Worm (Caenorhabditis elegans): ENCODE data around the gene ubc-7.
A peak's percentile ranks its signal among the peaks of the same experiment; 100 is the strongest.

ubc-7 gene

DNA sequence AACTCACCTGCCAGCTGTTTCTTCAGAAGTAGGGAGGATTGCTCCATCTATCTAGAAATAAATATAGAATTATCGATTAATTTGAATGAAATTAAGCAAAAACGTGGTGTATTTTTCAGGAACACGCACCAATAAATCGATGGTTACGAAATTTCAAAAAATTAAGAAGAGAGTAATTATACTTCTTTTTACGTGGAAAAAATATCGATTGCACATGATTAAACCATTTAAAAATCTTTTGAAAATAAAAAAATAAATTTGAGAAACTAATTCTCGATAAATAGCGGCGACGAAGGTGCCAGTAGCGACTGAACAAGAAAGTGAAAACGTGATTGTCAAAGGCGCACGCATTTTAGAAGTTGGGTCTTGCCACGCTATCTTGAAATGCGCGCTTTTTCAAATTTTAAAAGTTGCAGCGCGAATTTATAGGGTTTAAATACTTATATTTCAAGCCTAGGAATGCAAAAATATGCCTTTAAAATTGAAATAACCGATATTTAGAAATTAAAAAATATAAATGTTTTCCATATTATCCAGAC lies at the start of gene ubc-7:
TSS of gene ubc-7 (minus strand) at position 51 of the 539 bp plus-strand sequence.
- TF ChIP-seq nhr-12 (tag; optimal IDR thresholded peaks at IDR 0.05), result no peak
- TF ChIP-seq ceh-82 (tag; optimal IDR thresholded peaks at IDR 0.05), result peak; percentile 57
- TF ChIP-seq fkh-10 (GFP tag; optimal IDR thresholded peaks at IDR 0.05), result no peak
- no peak for TF ChIP-seq daf-12 (tag; optimal IDR thresholded peaks at IDR 0.05)
- peak; percentile 69 for TF ChIP-seq nhr-25 (tag; optimal IDR thresholded peaks at IDR 0.05)
- TF ChIP-seq mml-1 (tag; optimal IDR thresholded peaks at IDR 0.05), result no peak
- peak; percentile 26 for TF ChIP-seq R02D3.7 (tag; optimal IDR thresholded peaks at IDR 0.05)
- TF ChIP-seq unc-62 (GFP tag; optimal IDR thresholded peaks at IDR 0.05), result no peak
- peak; percentile 12 for TF ChIP-seq elt-1 (tag; optimal IDR thresholded peaks at IDR 0.05)
- TF ChIP-seq elt-2 (tag; optimal IDR thresholded peaks at IDR 0.05), result peak; percentile 47
- no peak for TF ChIP-seq pqm-1 (tag; optimal IDR thresholded peaks at IDR 0.05)
- TF ChIP-seq ceh-9 (tag; optimal IDR thresholded peaks at IDR 0.05), result no peak
- TF ChIP-seq ztf-11 (tag; optimal IDR thresholded peaks at IDR 0.05), result no peak
- TF ChIP-seq snpc-4 (tag; optimal IDR thresholded peaks at IDR 0.05), result peak; percentile 57
- peak; percentile 62 for TF ChIP-seq nhr-43 (tag; optimal IDR thresholded peaks at IDR 0.05; ENCODE audit: poor library complexity, severe bottlenecking)
- TF ChIP-seq jun-1 (tag; optimal IDR thresholded peaks at IDR 0.05), result peak; percentile 35
- no peak for TF ChIP-seq egl-27 (tag; optimal IDR thresholded peaks at IDR 0.05)
- no peak for TF ChIP-seq nhr-28 (tag; optimal IDR thresholded peaks at IDR 0.05)
- peak; percentile 47 for TF ChIP-seq ceh-28 (tag; optimal IDR thresholded peaks at IDR 0.05)
- TF ChIP-seq ama-1 (optimal IDR thresholded peaks at IDR 0.05), result no peak
- TF ChIP-seq nhr-23 (tag; optimal IDR thresholded peaks at IDR 0.05), result peak; percentile 92
- TF ChIP-seq unc-39 (tag; optimal IDR thresholded peaks at IDR 0.05), result no peak
- TF ChIP-seq lsy-12 (tag; optimal IDR thresholded peaks at IDR 0.05), result peak; percentile 36
- TF ChIP-seq ZK546.5 (tag; optimal IDR thresholded peaks at IDR 0.05), result no peak
- TF ChIP-seq pha-4 (tag; optimal IDR thresholded peaks at IDR 0.05), result peak; percentile 95
- no peak for TF ChIP-seq sea-2 (GFP tag; optimal IDR thresholded peaks at IDR 0.05)
- TF ChIP-seq nhr-77 (tag; optimal IDR thresholded peaks at IDR 0.05), result no peak
- peak; percentile 76 for TF ChIP-seq hmg-11 (tag; optimal IDR thresholded peaks at IDR 0.05)
- no peak for TF ChIP-seq elt-3 (tag; optimal IDR thresholded peaks at IDR 0.05)
- peak; percentile 95 for TF ChIP-seq egl-5 (tag; optimal IDR thresholded peaks at IDR 0.05)
- TF ChIP-seq zag-1 (tag; optimal IDR thresholded peaks at IDR 0.05), result no peak
- TF ChIP-seq lin-39 (tag; optimal IDR thresholded peaks at IDR 0.05), result peak; percentile 71
- TF ChIP-seq tbx-2 (tag; optimal IDR thresholded peaks at IDR 0.05), result peak; percentile 5
- peak; percentile 92 for TF ChIP-seq nfya-1 (tag; optimal IDR thresholded peaks at IDR 0.05; ENCODE audit: insufficient read depth)
- TF ChIP-seq fos-1 (tag; optimal IDR thresholded peaks at IDR 0.05), result no peak
- TF ChIP-seq nhr-11 (tag; optimal IDR thresholded peaks at IDR 0.05), result no peak
- no peak for TF ChIP-seq nhr-67 (tag; optimal IDR thresholded peaks at IDR 0.05)
- TF ChIP-seq aly-2 (tag; optimal IDR thresholded peaks at IDR 0.05), result no peak
- TF ChIP-seq eor-1 (tag; optimal IDR thresholded peaks at IDR 0.05), result no peak
- peak; percentile 51 for TF ChIP-seq mdl-1 (tag; optimal IDR thresholded peaks at IDR 0.05)
- no peak for TF ChIP-seq nhr-76 (tag; optimal IDR thresholded peaks at IDR 0.05)
- TF ChIP-seq lin-15B (tag; optimal IDR thresholded peaks at IDR 0.05), result peak; percentile 87
- no peak for TF ChIP-seq nhr-237 (tag; optimal IDR thresholded peaks at IDR 0.05)
- TF ChIP-seq ceh-16 (tag; optimal IDR thresholded peaks at IDR 0.05), result no peak
- no peak for TF ChIP-seq ztf-4 (tag; optimal IDR thresholded peaks at IDR 0.05)
- TF ChIP-seq skn-1 (tag; optimal IDR thresholded peaks at IDR 0.05), result peak; percentile 53
- TF ChIP-seq fkh-2 (tag; optimal IDR thresholded peaks at IDR 0.05), result no peak
